Worm (Caenorhabditis elegans): ENCODE measurements around the gene clec-241.

- no peak for TF ChIP-seq unc-39 (tag; optimal IDR thresholded peaks at IDR 0.05)
- no peak for TF ChIP-seq nhr-23 (tag; optimal IDR thresholded peaks at IDR 0.05)
- TF ChIP-seq elt-3 (tag; optimal IDR thresholded peaks at IDR 0.05) = no peak
- no peak for TF ChIP-seq elt-1 (tag; optimal IDR thresholded peaks at IDR 0.05)
- no peak for TF ChIP-seq aly-2 (tag; optimal IDR thresholded peaks at IDR 0.05)
Measured at ce11 chrV:16965655-16966054, 47.5 kb downstream of the clec-241 start, which contains the start of gene efl-1.
